Worm (Caenorhabditis elegans) whole organism, L4/young adult: ENCODE data around the gene C34E10.9.

Experiments
- dao-5 ChIP-seq: sonication (generic microtip); optimal IDR thresholded peaks from 2 replicates; lab custom pipeline; 2016; ENCODE audit warnings: missing genotype, missing genetic modification characterization, moderate library complexity, missing compliant biosample characterization
- him-1 ChIP-seq: sonication (generic microtip); optimal IDR thresholded peaks from 2 replicates; lab custom pipeline; 2016; ENCODE audit warnings: missing genotype, missing genetic modification reagents, missing genetic modification characterization, missing compliant biosample characterization

DNA sequence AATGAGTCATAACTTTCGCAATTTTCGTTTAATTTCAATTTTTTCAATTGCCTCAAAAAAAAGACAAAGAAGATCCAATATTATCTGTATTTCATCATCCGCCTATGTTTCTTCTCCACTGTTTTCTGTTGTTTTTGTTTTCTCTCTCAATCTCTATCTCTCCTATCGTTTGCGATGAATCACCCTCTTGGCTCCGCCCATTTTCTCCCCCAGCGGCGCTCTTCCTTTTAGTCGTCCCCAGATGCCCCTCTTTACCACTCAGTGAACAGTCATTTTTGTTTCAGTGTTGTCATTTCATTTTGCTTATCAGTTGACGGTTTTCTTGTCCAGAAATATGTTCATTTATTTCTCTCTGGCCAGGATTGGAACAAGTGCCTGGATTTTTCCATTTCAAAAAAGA, 38.3 kb downstream of the C34E10.9 start:
- TF ChIP-seq dao-5 (tag; lab: Kevin White, UChicago) (no peak), him-1 (tag; lab: Kevin White, UChicago) (no peak)
